Worm (Caenorhabditis elegans) whole organism, mixed stage, embryonic: ENCODE data around the gene lrch-1.

ENCODE experiments used
- elt-3 ChIP-seq: fragments of 150-350 bp; optimal IDR thresholded peaks from 2 replicates; lab custom pipeline; 2014; ENCODE audit warnings: missing biosample characterization, missing genetic modification characterization
- lin-32 ChIP-seq: fragments of 200-800 bp; sonication (Bioruptor generic); optimal IDR thresholded peaks from 2 replicates; lab custom pipeline; 2018; ENCODE audit warnings: mild to moderate bottlenecking, missing genetic modification characterization, missing compliant biosample characterization
- nhr-2 ChIP-seq: fragments of 150-350 bp; optimal IDR thresholded peaks from 2 replicates; lab custom pipeline; 2014; ENCODE audit warnings: missing biosample characterization, missing genetic modification characterization
- nhr-237 ChIP-seq: fragments of 150-350 bp; optimal IDR thresholded peaks from 2 replicates; lab custom pipeline; 2014; ENCODE audit warnings: missing biosample characterization, missing genetic modification characterization
- ztf-11 ChIP-seq: fragments of 150-350 bp; optimal IDR thresholded peaks from 2 replicates; lab custom pipeline; 2014; ENCODE audit warnings: missing biosample characterization, missing genetic modification characterization

ce11 chrX:6259081-6259480 lies 42.6 kb upstream of the lrch-1 start:
- no peak for TF ChIP-seq ztf-11 (tag; lab: Kevin White, UChicago)
- TF ChIP-seq lin-32 (GFP tag; lab: Kevin White, UChicago), result peak; percentile 99
- TF ChIP-seq nhr-2 (tag; lab: Kevin White, UChicago), result peak; percentile 87
- TF ChIP-seq elt-3, result no peak
- TF ChIP-seq nhr-237 (tag; lab: Kevin White, UChicago), result no peak
